Fruit fly (Drosophila melanogaster) whole organism, embryonic: ENCODE measurements around the gene Mo25.

Experiments
- B-H2 ChIP-seq: fragments of 200-800 bp; sonication (Bioruptor generic); optimal IDR thresholded peaks from 2 replicates; lab custom pipeline; 2018; ENCODE audit warnings: missing biosample characterization, mild to moderate bottlenecking, missing genetic modification characterization
- CG10147 ChIP-seq: fragments of 200-800 bp; sonication (Bioruptor generic); optimal IDR thresholded peaks from 2 replicates; lab custom pipeline; 2019; ENCODE audit warnings: missing biosample characterization, mild to moderate bottlenecking, missing genetic modification characterization, moderate library complexity
- CG10321 ChIP-seq: fragments of 200-800 bp; sonication (Bioruptor generic); IDR thresholded peaks from 2 replicates; pipeline ENCODE4 v1.3.6; 2022; ENCODE audit warnings: missing biosample characterization, missing genetic modification characterization
- CG10462 ChIP-seq: fragments of 200-800 bp; sonication (Bioruptor generic); optimal IDR thresholded peaks from 2 replicates; lab custom pipeline; 2016; ENCODE audit warnings: missing biosample characterization, missing genetic modification characterization
- CG12744 ChIP-seq: fragments of 200-800 bp; sonication (Bioruptor generic); optimal IDR thresholded peaks from 2 replicates; lab custom pipeline; 2016; ENCODE audit warnings: missing biosample characterization, missing genetic modification characterization
- CG1529 ChIP-seq: fragments of 200-800 bp; sonication (Bioruptor generic); optimal IDR thresholded peaks from 3 replicates; lab custom pipeline; 2018; ENCODE audit warnings: missing biosample characterization, missing genetic modification characterization
- CG16813 ChIP-seq: fragments of 200-800 bp; sonication (Bioruptor generic); IDR thresholded peaks from 3 replicates; pipeline ENCODE4 v1.3.6; 2022; ENCODE audit warnings: missing biosample characterization, missing genetic modification characterization; ENCODE audit not compliant: partially characterized antibody
- CG17359 ChIP-seq: fragments of 200-800 bp; sonication (Bioruptor generic); optimal IDR thresholded peaks from 3 replicates; lab custom pipeline; 2018; ENCODE audit warnings: missing biosample characterization, mild to moderate bottlenecking, missing genetic modification characterization, moderate library complexity
- CG17385 ChIP-seq: fragments of 200-800 bp; sonication (Bioruptor generic); optimal IDR thresholded peaks from 3 replicates; lab custom pipeline; 2018; ENCODE audit warnings: missing biosample characterization, mild to moderate bottlenecking, missing genetic modification characterization
- CG1832 ChIP-seq: fragments of 200-800 bp; sonication (Bioruptor generic); optimal IDR thresholded peaks from 2 replicates; lab custom pipeline; 2017; ENCODE audit warnings: missing biosample characterization, mild to moderate bottlenecking, missing genetic modification characterization, inconsistent platforms
- CG34422 ChIP-seq: fragments of 200-800 bp; sonication (Bioruptor generic); IDR thresholded peaks from 3 replicates; pipeline ENCODE4 v1.3.6; 2022; ENCODE audit warnings: missing biosample characterization, missing genetic modification characterization
- CG4404 ChIP-seq: fragments of 200-800 bp; sonication (Bioruptor generic); IDR thresholded peaks from 2 replicates; pipeline ENCODE4 v1.3.6; 2022; ENCODE audit warnings: missing biosample characterization, missing genetic modification characterization
- CG4617 ChIP-seq: fragments of 200-800 bp; sonication (Bioruptor generic); optimal IDR thresholded peaks from 3 replicates; lab custom pipeline; 2016; ENCODE audit warnings: missing biosample characterization, missing genetic modification characterization, borderline replicate concordance
- CG4707 ChIP-seq: fragments of 200-800 bp; sonication (Bioruptor generic); optimal IDR thresholded peaks from 2 replicates; lab custom pipeline; 2018; ENCODE audit warnings: missing biosample characterization, mild to moderate bottlenecking, missing genetic modification characterization, moderate library complexity
- CG4730 ChIP-seq: fragments of 200-800 bp; sonication (Bioruptor generic); IDR thresholded peaks from 2 replicates; pipeline ENCODE4 v1.3.6; 2022; ENCODE audit warnings: missing biosample characterization, missing genetic modification characterization
- CG7786 ChIP-seq: fragments of 200-800 bp; sonication (Bioruptor generic); optimal IDR thresholded peaks from 2 replicates; lab custom pipeline; 2016; ENCODE audit warnings: missing biosample characterization, missing genetic modification characterization
- CG7839 ChIP-seq: fragments of 200-800 bp; sonication (Bioruptor generic); optimal IDR thresholded peaks from 3 replicates; lab custom pipeline; 2018; ENCODE audit warnings: missing biosample characterization, mild to moderate bottlenecking, missing genetic modification characterization, moderate library complexity
- CG8281 ChIP-seq: fragments of 200-800 bp; sonication (Bioruptor generic); optimal IDR thresholded peaks from 2 replicates; lab custom pipeline; 2018; ENCODE audit warnings: missing biosample characterization, mild to moderate bottlenecking, missing genetic modification characterization, moderate library complexity
- CG8924 ChIP-seq: fragments of 200-800 bp; optimal IDR thresholded peaks from 3 replicates; lab custom pipeline; 2019; ENCODE audit warnings: missing biosample characterization, mild to moderate bottlenecking, missing genetic modification characterization, moderate library complexity
- CoRest ChIP-seq: fragments of 200-800 bp; sonication (Bioruptor generic); optimal IDR thresholded peaks from 3 replicates; lab custom pipeline; 2018; ENCODE audit warnings: missing biosample characterization, mild to moderate bottlenecking, missing genetic modification characterization, moderate library complexity
- Dad ChIP-seq: fragments of 200-800 bp; sonication (Bioruptor generic); optimal IDR thresholded peaks from 3 replicates; lab custom pipeline; 2016; ENCODE audit warnings: missing biosample characterization, missing genetic modification characterization
- Doc3 ChIP-seq: fragments of 200-800 bp; sonication (Bioruptor generic); IDR thresholded peaks from 3 replicates; pipeline ENCODE4 v1.3.6; 2022; ENCODE audit warnings: missing biosample characterization, missing genetic modification characterization; ENCODE audit not compliant: partially characterized antibody
- Fer2 ChIP-seq: fragments of 200-800 bp; sonication (Bioruptor generic); optimal IDR thresholded peaks from 2 replicates; lab custom pipeline; 2018; ENCODE audit warnings: missing biosample characterization, mild to moderate bottlenecking, missing genetic modification characterization, moderate library complexity
- Hr51 ChIP-seq, 2 experiments: fragments of 200-800 bp; sonication (Bioruptor generic); optimal IDR thresholded peaks; 2 replicates in 1 of 2; 3 replicates in 1 of 2; lab custom pipeline; 2016 to 2018; ENCODE audit warnings: missing biosample characterization in 2 of 2, missing genetic modification characterization in 2 of 2, mild to moderate bottlenecking in 1 of 2, moderate library complexity in 1 of 2
- MBD-R2 ChIP-seq: fragments of 200-800 bp; sonication (Bioruptor generic); IDR thresholded peaks from 2 replicates; pipeline ENCODE4 v1.3.6; 2022; ENCODE audit warnings: missing biosample characterization, missing genetic modification characterization
- Med ChIP-seq: fragments of 200-800 bp; sonication (Bioruptor generic); peaks from one replicate; lab custom pipeline; 2016; ENCODE audit warnings: missing biosample characterization, missing genetic modification characterization, mild to moderate bottlenecking, inconsistent platforms, moderate library complexity
- NK7.1 ChIP-seq: fragments of 200-800 bp; sonication (Bioruptor generic); optimal IDR thresholded peaks from 3 replicates; lab custom pipeline; 2016; ENCODE audit warnings: missing biosample characterization, missing genetic modification characterization
- Oaz ChIP-seq: fragments of 200-800 bp; sonication (Bioruptor generic); IDR thresholded peaks from 2 replicates; pipeline ENCODE4 v1.3.6; 2022; ENCODE audit warnings: missing biosample characterization, missing genetic modification characterization
- Rx ChIP-seq: fragments of 200-800 bp; sonication (Bioruptor generic); IDR thresholded peaks from 2 replicates; pipeline ENCODE4 v1.3.6; 2022; ENCODE audit warnings: missing biosample characterization, missing genetic modification characterization
- Side ChIP-seq: fragments of 200-800 bp; sonication (Bioruptor generic); optimal IDR thresholded peaks from 2 replicates; lab custom pipeline; 2016; ENCODE audit warnings: missing biosample characterization, missing genetic modification characterization
- Sin3A ChIP-seq: fragments of >200 bp; optimal IDR thresholded peaks from 2 replicates; lab custom pipeline; 2018
- abd-A ChIP-seq: fragments of 200-800 bp; sonication (Bioruptor generic); optimal IDR thresholded peaks from 3 replicates; lab custom pipeline; 2019; ENCODE audit warnings: missing biosample characterization, mild to moderate bottlenecking, missing genetic modification characterization, moderate library complexity
- ash1 ChIP-seq: fragments of 200-800 bp; sonication (Bioruptor generic); optimal IDR thresholded peaks from 2 replicates; lab custom pipeline; 2018; ENCODE audit warnings: missing biosample characterization, mild to moderate bottlenecking, missing genetic modification characterization
- chinmo ChIP-seq: fragments of 200-800 bp; sonication (Bioruptor generic); IDR thresholded peaks from 4 replicates; pipeline ENCODE4 v1.3.6; 2022; ENCODE audit warnings: missing biosample characterization, missing genetic modification characterization; ENCODE audit not compliant: partially characterized antibody
- chm ChIP-seq: fragments of 200-800 bp; sonication (Bioruptor generic); IDR thresholded peaks from 2 replicates; pipeline ENCODE4 v1.3.6; 2022; ENCODE audit warnings: missing biosample characterization, missing genetic modification characterization
- crol ChIP-seq: fragments of 200-800 bp; sonication (Bioruptor generic); IDR thresholded peaks from 2 replicates; pipeline ENCODE4 v1.3.6; 2022; ENCODE audit warnings: missing biosample characterization, missing genetic modification characterization
- cwo ChIP-seq: fragments of 200-800 bp; sonication (Bioruptor generic); optimal IDR thresholded peaks from 3 replicates; lab custom pipeline; 2017; ENCODE audit warnings: missing biosample characterization, missing genetic modification characterization, mild to moderate bottlenecking, moderate library complexity, missing genetic modification reagents
- dimm ChIP-seq: fragments of 200-800 bp; sonication (Bioruptor generic); IDR thresholded peaks from 2 replicates; pipeline ENCODE4 v1.3.6; 2022; ENCODE audit warnings: missing biosample characterization, missing genetic modification characterization
- disco-r ChIP-seq: fragments of 200-800 bp; sonication (Bioruptor generic); optimal IDR thresholded peaks from 2 replicates; lab custom pipeline; 2016; ENCODE audit warnings: missing biosample characterization, missing genetic modification characterization
- eyg ChIP-seq: fragments of 200-800 bp; sonication (Bioruptor generic); optimal IDR thresholded peaks from 3 replicates; lab custom pipeline; 2016; ENCODE audit warnings: missing biosample characterization, missing genetic modification characterization
- h ChIP-seq: fragments of >200 bp; optimal IDR thresholded peaks from 2 replicates; lab custom pipeline; 2017
- hbn ChIP-seq: fragments of 200-800 bp; sonication (Bioruptor generic); IDR thresholded peaks from 2 replicates; pipeline ENCODE4 v1.3.6; 2022; ENCODE audit warnings: missing biosample characterization, missing genetic modification characterization; ENCODE audit not compliant: partially characterized antibody
- maf-S ChIP-seq: fragments of 200-800 bp; sonication (Bioruptor generic); optimal IDR thresholded peaks from 2 replicates; lab custom pipeline; 2016; ENCODE audit warnings: missing biosample characterization, missing genetic modification characterization
- nerfin-2 ChIP-seq: fragments of 200-800 bp; sonication (Bioruptor generic); IDR thresholded peaks from 2 replicates; pipeline ENCODE4 v1.3.6; 2022; ENCODE audit warnings: missing biosample characterization, missing genetic modification characterization; ENCODE audit not compliant: partially characterized antibody
- phol ChIP-seq: fragments of 200-800 bp; sonication (Bioruptor generic); optimal IDR thresholded peaks from 3 replicates; lab custom pipeline; 2018; ENCODE audit warnings: missing biosample characterization, mild to moderate bottlenecking, missing genetic modification characterization, moderate library complexity
- pita ChIP-seq: fragments of 200-800 bp; sonication (Bioruptor generic); optimal IDR thresholded peaks from 2 replicates; lab custom pipeline; 2017; ENCODE audit warnings: missing biosample characterization, mild to moderate bottlenecking, missing genetic modification characterization
- tin ChIP-seq: fragments of 200-800 bp; sonication (Bioruptor generic); optimal IDR thresholded peaks from 3 replicates; lab custom pipeline; 2016; ENCODE audit warnings: missing biosample characterization, missing genetic modification characterization
- tna ChIP-seq: fragments of 200-800 bp; sonication (Bioruptor generic); IDR thresholded peaks from 2 replicates; pipeline ENCODE4 v1.3.6; 2022; ENCODE audit warnings: missing biosample characterization, missing genetic modification characterization; ENCODE audit not compliant: partially characterized antibody
- toy ChIP-seq: fragments of 200-800 bp; sonication (Bioruptor generic); IDR thresholded peaks from 2 replicates; pipeline ENCODE4 v1.3.6; 2022; ENCODE audit warnings: missing biosample characterization, missing genetic modification characterization
- twi ChIP-seq: fragments of 200-800 bp; optimal IDR thresholded peaks from 2 replicates; lab custom pipeline; 2019; ENCODE audit warnings: missing biosample characterization, mild to moderate bottlenecking, missing genetic modification characterization, moderate library complexity
- wdn ChIP-seq: fragments of 200-800 bp; sonication (Bioruptor generic); IDR thresholded peaks from 2 replicates; pipeline ENCODE4 v1.3.6; 2022; ENCODE audit warnings: missing biosample characterization, missing genetic modification characterization

Gene Mo25

DNA sequence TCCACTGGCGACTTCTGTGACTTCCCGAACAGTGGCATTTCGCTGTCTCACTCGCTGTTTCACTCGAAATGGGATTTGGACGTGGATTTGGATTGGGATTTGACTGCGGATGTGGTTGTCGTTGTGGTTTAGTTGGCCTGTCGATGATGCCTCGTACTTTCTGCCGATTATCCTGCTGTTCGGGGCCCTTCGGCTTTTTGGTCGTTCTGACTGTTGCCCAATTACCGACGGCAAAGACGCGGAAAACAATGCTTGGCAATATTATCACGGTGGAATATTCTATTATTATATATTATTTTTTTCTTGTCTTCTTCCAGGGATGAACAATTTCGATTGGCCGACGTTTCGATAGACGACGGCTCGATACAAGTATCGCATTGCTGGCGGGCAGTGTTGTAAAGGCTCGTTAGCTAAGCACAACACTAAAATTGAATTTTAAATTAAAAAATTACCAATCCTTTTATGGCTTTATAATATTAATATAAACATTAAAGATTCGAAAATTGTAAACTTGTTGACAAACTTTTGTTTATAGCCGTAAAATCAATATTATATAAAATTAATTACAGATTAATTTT, at the start of gene Mo25 (continued):
- no peak for TF ChIP-seq chinmo (GFP tag; lab: Robert Waterston, UW)
- TF ChIP-seq abd-A (tag; lab: Kevin White, UChicago): no peak
- peak; percentile 40 for TF ChIP-seq phol
- peak; percentile 10 for TF ChIP-seq Fer2 (tag; lab: Kevin White, UChicago)
- TF ChIP-seq B-H2: peak; percentile 78
- no peak for TF ChIP-seq CG12744 (GFP tag; lab: Kevin White, UChicago)
- no peak for TF ChIP-seq Sin3A (lab: Kevin White, UChicago)
- TF ChIP-seq eyg (GFP tag; lab: Kevin White, UChicago): no peak
- TF ChIP-seq Side (GFP tag; lab: Kevin White, UChicago): peak; percentile 0
- no peak for TF ChIP-seq cwo
- TF ChIP-seq CG10321: no peak; the same call in 1 of the 2 replicates
- no peak for TF ChIP-seq CG4730 (GFP tag; lab: Robert Waterston, UW)
- peak; percentile 44 for TF ChIP-seq CG17385
- peak; percentile 29 for TF ChIP-seq CG17359 (tag; lab: Kevin White, UChicago)
- TF ChIP-seq tin (GFP tag; lab: Kevin White, UChicago): peak; percentile 49
- no peak for TF ChIP-seq CG1529 (GFP tag; lab: Kevin White, UChicago)
- TF ChIP-seq Hr51 (GFP tag; optimal IDR thresholded peaks at IDR 0.05; lab: Kevin White, UChicago): no peak
- no peak for TF ChIP-seq dimm
- no peak for TF ChIP-seq CG1832 (GFP tag; lab: Kevin White, UChicago)
- TF ChIP-seq nerfin-2 (GFP tag; lab: Robert Waterston, UW): no peak
- peak; percentile 36 for TF ChIP-seq CoRest (tag; lab: Kevin White, UChicago)
- no peak for TF ChIP-seq CG7786 (GFP tag; lab: Kevin White, UChicago)
- no peak for TF ChIP-seq wdn
- TF ChIP-seq CG4617 (GFP tag; lab: Kevin White, UChicago): peak; percentile 75
- TF ChIP-seq CG7839 (tag; lab: Kevin White, UChicago): peak; percentile 51
- peak; percentile 79 for TF ChIP-seq hbn (GFP tag; lab: Robert Waterston, UW)
- TF ChIP-seq disco-r: no peak
- no peak for TF ChIP-seq pita (GFP tag; lab: Kevin White, UChicago)
- no peak for TF ChIP-seq CG34422 (GFP tag; lab: Robert Waterston, UW)
- TF ChIP-seq CG8924 (tag; lab: Kevin White, UChicago): peak; percentile 51
- TF ChIP-seq MBD-R2 (GFP tag; lab: Robert Waterston, UW): peak; percentile 86
- TF ChIP-seq CG16813 (GFP tag; lab: Robert Waterston, UW): peak; percentile 69
- peak; percentile 56 for TF ChIP-seq CG10147
- no peak for TF ChIP-seq Dad
- TF ChIP-seq crol (GFP tag; lab: Robert Waterston, UW): no peak
- no peak for TF ChIP-seq chm (GFP tag; lab: Robert Waterston, UW)
- no peak for TF ChIP-seq CG10462 (GFP tag; lab: Kevin White, UChicago)
- no peak for TF ChIP-seq Rx (GFP tag; lab: Robert Waterston, UW)
- TF ChIP-seq maf-S (GFP tag; lab: Kevin White, UChicago): no peak
- TF ChIP-seq Med: peak; percentile 92
- no peak for TF ChIP-seq CG4404 (GFP tag; lab: Robert Waterston, UW)
- TF ChIP-seq tna: peak; percentile 55
- peak; percentile 70 for TF ChIP-seq Doc3
- no peak for TF ChIP-seq twi (tag; lab: Kevin White, UChicago)
- TF ChIP-seq CG4707 (GFP tag; lab: Kevin White, UChicago): no peak
- no peak for TF ChIP-seq ash1 (GFP tag; lab: Kevin White, UChicago)
- no peak for TF ChIP-seq h (lab: Kevin White, UChicago)
- no peak for TF ChIP-seq toy (GFP tag; lab: Robert Waterston, UW)
- TF ChIP-seq NK7.1 (GFP tag; lab: Kevin White, UChicago): no peak
- TF ChIP-seq CG8281: no peak
- TF ChIP-seq Oaz: no peak
